Fruit fly (Drosophila melanogaster): ENCODE measurements around the gene ncd.

Gene ncd

DNA sequence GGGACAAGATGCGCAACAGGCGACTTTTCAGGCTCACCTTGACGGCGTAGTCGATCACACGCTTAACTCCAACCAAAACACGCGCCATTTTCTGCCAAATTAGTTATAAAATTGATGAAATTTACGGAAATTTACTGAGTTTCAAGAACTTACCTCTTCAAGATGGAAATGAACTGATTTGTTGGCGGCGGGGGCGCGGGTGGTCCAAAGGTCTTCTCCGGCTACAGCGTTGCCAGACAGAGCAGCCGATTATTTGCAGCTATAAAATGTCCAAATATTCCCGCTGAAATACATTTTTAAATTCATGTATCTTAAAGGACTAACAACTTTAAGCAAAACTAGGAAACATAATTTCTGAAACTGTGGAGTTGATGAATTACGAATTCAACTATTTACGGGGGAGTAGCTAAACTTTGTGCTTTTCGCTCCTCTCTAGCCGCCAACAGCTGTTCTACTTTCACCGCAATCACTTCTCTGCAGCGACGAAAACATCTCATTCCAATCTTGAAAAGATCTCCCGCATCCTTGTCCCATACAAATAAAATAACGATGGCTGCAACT is 4.1 kb downstream of the ncd start, which contains the start of the genes Etfb and CG7789 (continued):
- peak; percentile 69 for TF ChIP-seq ind (GFP tag; optimal IDR thresholded peaks at IDR 0.05)
- peak; percentile 78 for TF ChIP-seq Ptx1 (GFP tag; IDR thresholded peaks at IDR 0.05)
- peak; percentile 78 for TF ChIP-seq jumu (GFP tag; optimal IDR thresholded peaks at IDR 0.05)
- peak; percentile 55 to 65 for TF ChIP-seq chif (GFP tag; optimal IDR thresholded peaks at IDR 0.05)
- TF ChIP-seq grn (GFP tag; optimal IDR thresholded peaks at IDR 0.05): peak; percentile 56
- no peak for TF ChIP-seq CG15073 (GFP tag; optimal IDR thresholded peaks at IDR 0.05)
- TF ChIP-seq CG2116 (GFP tag; optimal IDR thresholded peaks at IDR 0.05): peak; percentile 91
- TF ChIP-seq caup (GFP tag; optimal IDR thresholded peaks at IDR 0.05; ENCODE audit: severe bottlenecking): peak; percentile 63
- TF ChIP-seq Hmr (GFP tag; optimal IDR thresholded peaks at IDR 0.05): no peak
- TF ChIP-seq CG17328 (GFP tag; IDR thresholded peaks at IDR 0.05): peak; percentile 67
- peak; percentile 55 for TF ChIP-seq pnt (GFP tag; optimal IDR thresholded peaks at IDR 0.05)
- peak; percentile 78 for TF ChIP-seq sisA (GFP tag; IDR thresholded peaks at IDR 0.05)
- peak; percentile 83; the same call in 1 of the 2 replicates for TF ChIP-seq vvl (GFP tag; IDR thresholded peaks at IDR 0.05)
- TF ChIP-seq CG18764 (GFP tag; optimal IDR thresholded peaks at IDR 0.05): peak; percentile 11
- no peak for TF ChIP-seq nerfin-1 (tag; optimal IDR thresholded peaks at IDR 0.05)
- peak; percentile 43; the same call in 1 of the 2 replicates for TF ChIP-seq CG17612 (GFP tag; IDR thresholded peaks at IDR 0.05)
- peak; percentile 36 for TF ChIP-seq CG18599 (GFP tag; optimal IDR thresholded peaks at IDR 0.05)
- no peak for TF ChIP-seq cg (GFP tag; optimal IDR thresholded peaks at IDR 0.05)
- no peak for TF ChIP-seq ato (GFP tag; IDR thresholded peaks at IDR 0.05; ENCODE audit: partially characterized antibody)
- peak; percentile 89 for TF ChIP-seq Dll (GFP tag; IDR thresholded peaks at IDR 0.05; ENCODE audit: partially characterized antibody)
- TF ChIP-seq CG7928 (GFP tag; optimal IDR thresholded peaks at IDR 0.05): no peak
- 0 out of 3 replicates have a peak, but pooled peaks have one; percentile 62 for TF ChIP-seq hb (GFP tag; IDR thresholded peaks at IDR 0.05; ENCODE audit: partially characterized antibody)
- peak; percentile 96 for TF ChIP-seq sens (GFP tag)
- TF ChIP-seq lmd (GFP tag; IDR thresholded peaks at IDR 0.05): peak; percentile 77
- TF ChIP-seq CG11093 (GFP tag; IDR thresholded peaks at IDR 0.05): no peak; the same call in 2 of the 3 replicates
- TF ChIP-seq ci (GFP tag; IDR thresholded peaks at IDR 0.05): peak; percentile 88
- peak; percentile 85 for TF ChIP-seq CG11456 (GFP tag; IDR thresholded peaks at IDR 0.05)
- TF ChIP-seq CG4730 (GFP tag; IDR thresholded peaks at IDR 0.05): peak; percentile 66
- peak; percentile 17 for TF ChIP-seq CG18476 (GFP tag; optimal IDR thresholded peaks at IDR 0.05)
- TF ChIP-seq Fer3 (tag; optimal IDR thresholded peaks at IDR 0.05): peak; percentile 78
- TF ChIP-seq pros (GFP tag; optimal IDR thresholded peaks at IDR 0.05): no peak
- TF ChIP-seq dmrt11E (tag; optimal IDR thresholded peaks at IDR 0.05): peak; percentile 53
- TF ChIP-seq CG5245 (GFP tag; optimal IDR thresholded peaks at IDR 0.05): peak; percentile 11
- no peak for TF ChIP-seq Stat92E (GFP tag; optimal IDR thresholded peaks at IDR 0.05)
- TF ChIP-seq C15 (GFP tag; IDR thresholded peaks at IDR 0.05): peak; percentile 78
- no peak for TF ChIP-seq Deaf1 (tag; optimal IDR thresholded peaks at IDR 0.05)
- peak; percentile 70 for TF ChIP-seq CG14860 (GFP tag; IDR thresholded peaks at IDR 0.05; ENCODE audit: partially characterized antibody)
- TF ChIP-seq CG1024 (GFP tag; IDR thresholded peaks at IDR 0.05): peak; percentile 43; the same call in 1 of the 2 replicates
- peak; percentile 62 for TF ChIP-seq wdn (GFP tag; IDR thresholded peaks at IDR 0.05)
- peak; percentile 54; the same call in 1 of the 2 replicates for TF ChIP-seq CG32767 (GFP tag; IDR thresholded peaks at IDR 0.05)
- TF ChIP-seq abd-A (tag; optimal IDR thresholded peaks at IDR 0.05): no peak
- TF ChIP-seq CrebB (tag; optimal IDR thresholded peaks at IDR 0.05): peak; percentile 73
- peak; percentile 83 for TF ChIP-seq mam (GFP tag; optimal IDR thresholded peaks at IDR 0.05)
- TF ChIP-seq sim (GFP tag; IDR thresholded peaks at IDR 0.05): no peak
- TF ChIP-seq Gsc (GFP tag; IDR thresholded peaks at IDR 0.05): no peak
- peak; percentile 52 for TF ChIP-seq CG8388 (GFP tag; optimal IDR thresholded peaks at IDR 0.05)
- peak; percentile 36 for TF ChIP-seq CG14667 (GFP tag; IDR thresholded peaks at IDR 0.05)
- no peak for TF ChIP-seq CG5180 (GFP tag; optimal IDR thresholded peaks at IDR 0.05)
- peak; percentile 78 for TF ChIP-seq zfh1 (GFP tag; IDR thresholded peaks at IDR 0.05)
- peak; percentile 88 for TF ChIP-seq pho (GFP tag; optimal IDR thresholded peaks at IDR 0.05)

Measured in whole organism, embryonic.